Worm (Caenorhabditis elegans) whole organism, L3 larva: ENCODE measurements around the gene act-2.

Experiments
- R02D3.7 ChIP-seq: fragments of 150-350 bp; optimal IDR thresholded peaks from 2 replicates; lab custom pipeline; 2014; ENCODE audit warnings: missing biosample characterization, missing genetic modification characterization
- ZK546.5 ChIP-seq: sonication (generic microtip); optimal IDR thresholded peaks from 2 replicates; lab custom pipeline; 2017; ENCODE audit warnings: missing biosample characterization, missing genetic modification characterization
- aly-2 ChIP-seq: fragments of 150-350 bp; optimal IDR thresholded peaks from 2 replicates; lab custom pipeline; 2014; ENCODE audit warnings: missing biosample characterization, missing genetic modification characterization
- ama-1 ChIP-seq: fragments of 150-350 bp; optimal IDR thresholded peaks from 2 replicates; lab custom pipeline; 2018
- ceh-16 ChIP-seq: sonication (generic microtip); optimal IDR thresholded peaks from 2 replicates; lab custom pipeline; 2017; ENCODE audit warnings: missing biosample characterization, missing genetic modification characterization
- ceh-28 ChIP-seq: fragments of 150-350 bp; optimal IDR thresholded peaks from 2 replicates; lab custom pipeline; 2014; ENCODE audit warnings: missing biosample characterization, missing genetic modification reagents, missing genetic modification characterization
- ceh-9 ChIP-seq: sonication (generic microtip); optimal IDR thresholded peaks from 2 replicates; lab custom pipeline; 2018; ENCODE audit warnings: missing biosample characterization, missing genetic modification characterization
- daf-12 ChIP-seq: fragments of 150-350 bp; optimal IDR thresholded peaks from 2 replicates; lab custom pipeline; 2014; ENCODE audit warnings: missing biosample characterization, missing genetic modification reagents, missing genetic modification characterization
- egl-27 ChIP-seq: sonication (generic microtip); optimal IDR thresholded peaks from 4 replicates; lab custom pipeline; 2017; ENCODE audit warnings: missing biosample characterization, missing genetic modification reagents, missing genetic modification characterization
- egl-5 ChIP-seq: fragments of 150-350 bp; optimal IDR thresholded peaks from 2 replicates; lab custom pipeline; 2017; ENCODE audit warnings: missing biosample characterization, missing genetic modification reagents, missing genetic modification characterization, inconsistent platforms
- elt-1 ChIP-seq: fragments of 150-350 bp; optimal IDR thresholded peaks from 2 replicates; lab custom pipeline; 2014; ENCODE audit warnings: missing biosample characterization, missing genetic modification characterization
- elt-3 ChIP-seq, 3 experiments: fragments of 150-350 bp in 1 of 3; sonication (generic microtip) in 2 of 3; optimal IDR thresholded peaks; 2 replicates in 2 of 3; 4 replicates in 1 of 3; lab custom pipeline; 2014 to 2017; ENCODE audit warnings: missing biosample characterization in 3 of 3, missing genetic modification characterization in 3 of 3
- eor-1 ChIP-seq, 2 experiments: fragments of 150-350 bp; optimal IDR thresholded peaks; 2 replicates each; lab custom pipeline; 2014 to 2018; ENCODE audit warnings: missing biosample characterization in 2 of 2, missing genetic modification characterization in 2 of 2
- fkh-2 ChIP-seq: fragments of 150-350 bp; optimal IDR thresholded peaks from 2 replicates; lab custom pipeline; 2014; ENCODE audit warnings: missing biosample characterization, missing genetic modification reagents, missing genetic modification characterization
- fos-1 ChIP-seq: fragments of 150-350 bp; optimal IDR thresholded peaks from 2 replicates; lab custom pipeline; 2014; ENCODE audit warnings: missing biosample characterization, missing genetic modification characterization
- hmg-11 ChIP-seq: sonication (generic microtip); optimal IDR thresholded peaks from 2 replicates; lab custom pipeline; 2016; ENCODE audit warnings: missing genetic modification characterization, missing compliant biosample characterization
- jun-1 ChIP-seq: fragments of 150-350 bp; optimal IDR thresholded peaks from 2 replicates; lab custom pipeline; 2014; ENCODE audit warnings: missing biosample characterization, missing genetic modification reagents, missing genetic modification characterization
- lin-15B ChIP-seq: fragments of 150-350 bp; optimal IDR thresholded peaks from 2 replicates; lab custom pipeline; 2014; ENCODE audit warnings: missing biosample characterization, missing genetic modification characterization
- lin-39 ChIP-seq: fragments of 150-350 bp; optimal IDR thresholded peaks from 2 replicates; lab custom pipeline; 2018; ENCODE audit warnings: missing biosample characterization, missing genetic modification reagents, missing genetic modification characterization
- lsy-12 ChIP-seq: sonication (generic microtip); optimal IDR thresholded peaks from 2 replicates; lab custom pipeline; 2016; ENCODE audit warnings: mild to moderate bottlenecking, missing genetic modification characterization, missing compliant biosample characterization
- mdl-1 ChIP-seq: fragments of 150-350 bp; optimal IDR thresholded peaks from 2 replicates; lab custom pipeline; 2014; ENCODE audit warnings: missing biosample characterization, missing genetic modification characterization
- mml-1 ChIP-seq: fragments of 150-350 bp; sonication (generic microtip); optimal IDR thresholded peaks from 3 replicates; lab custom pipeline; 2014; ENCODE audit warnings: missing biosample characterization, missing genetic modification characterization
- nfya-1 ChIP-seq: sonication (generic microtip); optimal IDR thresholded peaks from 2 replicates; lab custom pipeline; 2017; ENCODE audit warnings: missing genetic modification characterization, mild to moderate bottlenecking, missing compliant biosample characterization, antibody characterized with exemption, moderate library complexity; ENCODE audit not compliant: insufficient read depth
- nhr-11 ChIP-seq: fragments of 150-350 bp; optimal IDR thresholded peaks from 2 replicates; lab custom pipeline; 2014; ENCODE audit warnings: missing biosample characterization, missing genetic modification characterization
- nhr-12 ChIP-seq: fragments of 150-350 bp; optimal IDR thresholded peaks from 2 replicates; lab custom pipeline; 2014; ENCODE audit warnings: missing biosample characterization, missing genetic modification characterization
- nhr-23 ChIP-seq: fragments of 150-350 bp; optimal IDR thresholded peaks from 2 replicates; lab custom pipeline; 2014; ENCODE audit warnings: missing biosample characterization, missing genetic modification reagents, missing genetic modification characterization
- nhr-237 ChIP-seq: fragments of 150-350 bp; optimal IDR thresholded peaks from 2 replicates; lab custom pipeline; 2014; ENCODE audit warnings: missing biosample characterization, missing genetic modification characterization
- nhr-43 ChIP-seq: sonication (generic microtip); optimal IDR thresholded peaks from 2 replicates; lab custom pipeline; 2016; ENCODE audit warnings: mild to moderate bottlenecking, missing genetic modification characterization, missing compliant biosample characterization; ENCODE audit not compliant: poor library complexity, severe bottlenecking
- nhr-67 ChIP-seq: fragments of 150-350 bp; optimal IDR thresholded peaks from 2 replicates; lab custom pipeline; 2014; ENCODE audit warnings: missing biosample characterization, missing genetic modification characterization
- pha-4 ChIP-seq: fragments of 150-350 bp; optimal IDR thresholded peaks from 2 replicates; lab custom pipeline; 2014; ENCODE audit warnings: missing biosample characterization, missing genetic modification reagents, missing genetic modification characterization
- pqm-1 ChIP-seq: fragments of 150-350 bp; optimal IDR thresholded peaks from 2 replicates; lab custom pipeline; 2017; ENCODE audit warnings: missing biosample characterization, missing genetic modification characterization, inconsistent platforms
- sea-2 ChIP-seq: fragments of 150-350 bp; sonication (generic microtip); optimal IDR thresholded peaks from 4 replicates; lab custom pipeline; 2014; ENCODE audit warnings: missing biosample characterization, missing genetic modification reagents, missing genetic modification characterization
- skn-1 ChIP-seq: fragments of 150-350 bp; optimal IDR thresholded peaks from 2 replicates; lab custom pipeline; 2014; ENCODE audit warnings: missing biosample characterization, missing genetic modification characterization
- snpc-4 ChIP-seq: fragments of 150-350 bp; optimal IDR thresholded peaks from 2 replicates; lab custom pipeline; 2014; ENCODE audit warnings: missing biosample characterization, missing genetic modification characterization
- unc-62 ChIP-seq: fragments of 150-350 bp; sonication (generic microtip); optimal IDR thresholded peaks from 4 replicates; lab custom pipeline; 2014; ENCODE audit warnings: missing biosample characterization, missing genetic modification reagents, missing genetic modification characterization
- zag-1 ChIP-seq: fragments of 150-350 bp; optimal IDR thresholded peaks from 2 replicates; lab custom pipeline; 2014; ENCODE audit warnings: missing biosample characterization, missing genetic modification characterization
- ztf-11 ChIP-seq: fragments of 150-350 bp; optimal IDR thresholded peaks from 2 replicates; lab custom pipeline; 2014; ENCODE audit warnings: missing biosample characterization, missing genetic modification characterization
- ztf-4 ChIP-seq: fragments of 150-350 bp; optimal IDR thresholded peaks from 2 replicates; lab custom pipeline; 2014; ENCODE audit warnings: missing biosample characterization, missing genetic modification characterization

Gene act-2

ce11 chrV:11122466-11122865 is 44.5 kb upstream of the act-2 start, which contains the start of gene mboa-2 (continued):
- TF ChIP-seq nhr-11 (tag; lab: Kevin White, UChicago) (no peak), egl-27 (no peak), lin-39 (tag; lab: Kevin White, UChicago) (no peak), R02D3.7 (tag; lab: Kevin White, UChicago) (no peak), nhr-43 (tag; lab: Kevin White, UChicago) (peak; percentile 49), mml-1 (tag; lab: Kevin White, UChicago) (no peak), sea-2 (GFP tag; lab: Kevin White, UChicago) (no peak)

ce11 chrV:11121247-11121646 is 43.3 kb upstream of the act-2 start:
- TF ChIP-seq R02D3.7 (tag; lab: Kevin White, UChicago) (no peak), fkh-2 (no peak), zag-1 (no peak), ceh-28 (no peak), nfya-1 (tag; lab: Kevin White, UChicago) (peak; percentile 57), lin-39 (tag; lab: Kevin White, UChicago) (peak; percentile 52), egl-5 (peak; percentile 30), ZK546.5 (tag; lab: Kevin White, UChicago) (no peak), jun-1 (no peak), snpc-4 (tag; lab: Kevin White, UChicago) (peak; percentile 30), hmg-11 (peak; percentile 39), lin-15B (tag; lab: Kevin White, UChicago) (peak; percentile 64), nhr-67 (tag; lab: Kevin White, UChicago) (no peak), pqm-1 (no peak), nhr-23 (peak; percentile 36), unc-62 (GFP tag; lab: Kevin White, UChicago) (no peak), elt-3 (tag; optimal IDR thresholded peaks at IDR 0.05; lab: Kevin White, UChicago) (no peak), pha-4 (peak; percentile 69), ztf-11 (no peak)
- TF ChIP-seq, all 47 proteins: peak for 8

ce11 chrV:11119294-11119755 is 41.4 kb upstream of the act-2 start, which contains the start of gene scb-1:
scb-1 (minus strand) TSS chrV:11119705.
- peak; percentile 54 for TF ChIP-seq ama-1 (lab: Kevin White, UChicago)
- TF ChIP-seq elt-1: no peak
- no peak for TF ChIP-seq lin-15B (tag; lab: Kevin White, UChicago)

- TF ChIP-seq lin-15B (tag; lab: Kevin White, UChicago) (no peak), ceh-16 (no peak), mdl-1 (no peak), aly-2 (tag; lab: Kevin White, UChicago) (no peak), eor-1 (tag; optimal IDR thresholded peaks at IDR 0.05; lab: Kevin White, UChicago) (no peak), ztf-4 (tag; lab: Kevin White, UChicago) (no peak), skn-1 (tag; lab: Kevin White, UChicago) (no peak), nhr-237 (tag; lab: Kevin White, UChicago) (no peak), ama-1 (lab: Kevin White, UChicago) (peak; percentile 17), nhr-23 (no peak), jun-1 (no peak), nhr-43 (tag; lab: Kevin White, UChicago) (peak; percentile 60)
- TF ChIP-seq, all 47 proteins: peak for 2
These were observed 40.3 kb upstream of the act-2 start for ce11 chrV:11118179-11118725.

- TF ChIP-seq lin-39 (tag; lab: Kevin White, UChicago) (no peak), ceh-9 (tag; lab: Kevin White, UChicago) (no peak), ama-1 (lab: Kevin White, UChicago) (no peak), daf-12 (tag; lab: Kevin White, UChicago) (no peak), lsy-12 (tag; lab: Kevin White, UChicago) (no peak), ztf-11 (no peak), nhr-12 (tag; lab: Kevin White, UChicago) (no peak), elt-1 (no peak), egl-5 (no peak), fos-1 (tag; lab: Kevin White, UChicago) (no peak)
These were observed 35.7 kb upstream of the act-2 start, which contains the start of gene math-33 for ce11 chrV:11113607-11114006. math-33 (plus strand) TSS chrV:11113907.
